Fruit fly (Drosophila melanogaster): ENCODE results near the gene Nuf2.

Nuf2 gene

dm6 chr2L:7026988-7027908 lies 38.4 kb downstream of the Nuf2 start, which contains the start of the genes CG31908 and MME1:
TSS of gene CG31908 (minus strand) at chr2L:7027389.
TSS of gene MME1 (plus strand) at chr2L:7027526.
- TF ChIP-seq insv (optimal IDR thresholded peaks at IDR 0.05), result no peak
- TF ChIP-seq psq (optimal IDR thresholded peaks at IDR 0.05), result no peak
- no peak for TF ChIP-seq Sin3A (optimal IDR thresholded peaks at IDR 0.05)
- no peak for TF ChIP-seq ttk (optimal IDR thresholded peaks at IDR 0.05)
- no peak for TF ChIP-seq h (optimal IDR thresholded peaks at IDR 0.05)
- no peak for TF ChIP-seq Myc (optimal IDR thresholded peaks at IDR 0.05)

dm6 chr2L:7026308-7026707 lies 39.3 kb downstream of the Nuf2 start:
- TF ChIP-seq h (optimal IDR thresholded peaks at IDR 0.05) (no peak), insv (optimal IDR thresholded peaks at IDR 0.05) (no peak), ttk (optimal IDR thresholded peaks at IDR 0.05) (no peak), Sin3A (optimal IDR thresholded peaks at IDR 0.05) (no peak), Myc (optimal IDR thresholded peaks at IDR 0.05) (no peak), psq (optimal IDR thresholded peaks at IDR 0.05) (no peak)

- TF ChIP-seq h (optimal IDR thresholded peaks at IDR 0.05) (no peak), Sin3A (optimal IDR thresholded peaks at IDR 0.05) (no peak), ttk (optimal IDR thresholded peaks at IDR 0.05) (no peak), psq (optimal IDR thresholded peaks at IDR 0.05) (no peak), insv (optimal IDR thresholded peaks at IDR 0.05) (no peak), Myc (optimal IDR thresholded peaks at IDR 0.05) (no peak)
These were observed 40.4 kb downstream of the Nuf2 start for dm6 chr2L:7025247-7025646.

dm6 chr2L:7023614-7024259 lies 41.9 kb downstream of the Nuf2 start, which contains the start of gene Gart:
TSS of gene Gart (minus strand) at chr2L:7023898.
- TF ChIP-seq psq (optimal IDR thresholded peaks at IDR 0.05) (no peak), insv (optimal IDR thresholded peaks at IDR 0.05) (no peak), ttk (optimal IDR thresholded peaks at IDR 0.05) (no peak), Myc (optimal IDR thresholded peaks at IDR 0.05) (no peak), Sin3A (optimal IDR thresholded peaks at IDR 0.05) (no peak), h (optimal IDR thresholded peaks at IDR 0.05) (no peak)

dm6 chr2L:7021382-7021781 lies 44.3 kb downstream of the Nuf2 start, which contains the start of gene Pcp:
TSS of gene Pcp (plus strand) at chr2L:7021682.
- TF ChIP-seq ttk (optimal IDR thresholded peaks at IDR 0.05), result no peak
- no peak for TF ChIP-seq insv (optimal IDR thresholded peaks at IDR 0.05)
- TF ChIP-seq Sin3A (optimal IDR thresholded peaks at IDR 0.05), result no peak
- TF ChIP-seq Myc (optimal IDR thresholded peaks at IDR 0.05), result no peak
- no peak for TF ChIP-seq psq (optimal IDR thresholded peaks at IDR 0.05)
- TF ChIP-seq h (optimal IDR thresholded peaks at IDR 0.05), result no peak
